Fruit fly (Drosophila melanogaster) whole organism, embryonic: ENCODE data around the gene CG7377.

Source experiments
- Adf1 ChIP-seq: fragments of 200-800 bp; sonication (Bioruptor generic); IDR thresholded peaks from 2 replicates; pipeline ENCODE4 v1.3.6; 2022; ENCODE audit warnings: missing biosample characterization, missing genetic modification characterization
- Bgb ChIP-seq: fragments of 200-800 bp; sonication (Bioruptor generic); IDR thresholded peaks from 2 replicates; pipeline ENCODE4 v1.3.6; 2022; ENCODE audit warnings: missing biosample characterization, missing genetic modification characterization; ENCODE audit not compliant: partially characterized antibody
- Blimp-1 ChIP-seq: fragments of 200-800 bp; sonication (Bioruptor generic); optimal IDR thresholded peaks from 3 replicates; lab custom pipeline; 2018; ENCODE audit warnings: missing biosample characterization, missing genetic modification characterization, mild to moderate bottlenecking, moderate library complexity, missing genetic modification reagents
- CG10462 ChIP-seq: fragments of 200-800 bp; sonication (Bioruptor generic); optimal IDR thresholded peaks from 2 replicates; lab custom pipeline; 2016; ENCODE audit warnings: missing biosample characterization, missing genetic modification characterization
- CG11456 ChIP-seq: fragments of 200-800 bp; sonication (Bioruptor generic); IDR thresholded peaks from 3 replicates; pipeline ENCODE4 v1.3.6; 2022; ENCODE audit warnings: missing biosample characterization, missing genetic modification characterization
- CG12155 ChIP-seq: fragments of 200-800 bp; sonication (Bioruptor generic); optimal IDR thresholded peaks from 3 replicates; lab custom pipeline; 2016; ENCODE audit warnings: missing biosample characterization, missing genetic modification characterization
- CG12769 ChIP-seq: fragments of 200-800 bp; sonication (Bioruptor generic); optimal IDR thresholded peaks from 2 replicates; lab custom pipeline; 2019; ENCODE audit warnings: missing biosample characterization, mild to moderate bottlenecking, missing genetic modification characterization, moderate library complexity
- CG13287 ChIP-seq: fragments of 200-800 bp; sonication (Bioruptor generic); IDR thresholded peaks from 2 replicates; pipeline ENCODE4 v1.3.6; 2022; ENCODE audit warnings: missing biosample characterization, missing genetic modification characterization; ENCODE audit not compliant: partially characterized antibody
- CG18619 ChIP-seq: fragments of 200-800 bp; sonication (Bioruptor generic); optimal IDR thresholded peaks from 3 replicates; lab custom pipeline; 2017; ENCODE audit warnings: missing biosample characterization, mild to moderate bottlenecking, missing genetic modification characterization
- CG32532 ChIP-seq: fragments of 200-800 bp; sonication (Bioruptor generic); IDR thresholded peaks from 2 replicates; pipeline ENCODE4 v1.3.6; 2022; ENCODE audit warnings: missing biosample characterization, missing genetic modification characterization
- CG34224 ChIP-seq: fragments of 200-800 bp; sonication (Bioruptor generic); IDR thresholded peaks from 3 replicates; pipeline ENCODE4 v1.3.6; 2022; ENCODE audit warnings: missing biosample characterization, missing genetic modification characterization; ENCODE audit not compliant: partially characterized antibody
- CG4282 ChIP-seq: fragments of 200-800 bp; sonication (Bioruptor generic); optimal IDR thresholded peaks from 2 replicates; lab custom pipeline; 2016; ENCODE audit warnings: missing biosample characterization, missing genetic modification characterization
- CG43689 ChIP-seq: fragments of 200-800 bp; sonication (Bioruptor generic); IDR thresholded peaks from 2 replicates; pipeline ENCODE4 v1.3.6; 2022; ENCODE audit warnings: missing biosample characterization, missing genetic modification characterization
- CG6175 ChIP-seq: fragments of 200-800 bp; sonication (Bioruptor generic); IDR thresholded peaks from 3 replicates; pipeline ENCODE4 v1.3.6; 2022; ENCODE audit warnings: missing biosample characterization, missing genetic modification characterization
- CG6791 ChIP-seq: fragments of 200-800 bp; sonication (Bioruptor generic); IDR thresholded peaks from 3 replicates; pipeline ENCODE4 v1.3.6; 2022; ENCODE audit warnings: missing biosample characterization, missing genetic modification characterization; ENCODE audit not compliant: partially characterized antibody
- CG6813 ChIP-seq: fragments of 200-800 bp; sonication (Bioruptor generic); optimal IDR thresholded peaks from 2 replicates; lab custom pipeline; 2017; ENCODE audit warnings: missing biosample characterization, missing genetic modification characterization, mild to moderate bottlenecking, moderate library complexity, missing genetic modification reagents
- CG7987 ChIP-seq: fragments of 200-800 bp; sonication (Bioruptor generic); optimal IDR thresholded peaks from 2 replicates; lab custom pipeline; 2018; ENCODE audit warnings: missing biosample characterization, mild to moderate bottlenecking, missing genetic modification characterization, moderate library complexity
- CG8478 ChIP-seq: fragments of >200 bp; optimal IDR thresholded peaks from 2 replicates; lab custom pipeline; 2018
- CG9215 ChIP-seq: fragments of 200-800 bp; sonication (Bioruptor generic); IDR thresholded peaks from 2 replicates; pipeline ENCODE4 v1.3.6; 2022; ENCODE audit warnings: missing biosample characterization, missing genetic modification characterization
- Chrac-16 ChIP-seq: fragments of 200-800 bp; sonication (Bioruptor generic); optimal IDR thresholded peaks from 3 replicates; lab custom pipeline; 2016; ENCODE audit warnings: missing biosample characterization, missing genetic modification characterization
- D ChIP-seq, 2 experiments: fragments of 200-800 bp in 1 of 2; fragments of >200 bp in 1 of 2; sonication (Bioruptor generic) in 1 of 2; optimal IDR thresholded peaks; 2 replicates in 1 of 2; 3 replicates in 1 of 2; lab custom pipeline; 2017; ENCODE audit warnings: mild to moderate bottlenecking in 1 of 2, missing biosample characterization in 1 of 2, missing genetic modification characterization in 1 of 2, missing genetic modification reagents in 1 of 2
- Dll ChIP-seq: fragments of 200-800 bp; sonication (Bioruptor generic); IDR thresholded peaks from 4 replicates; pipeline ENCODE4 v1.3.6; 2022; ENCODE audit warnings: missing biosample characterization, missing genetic modification characterization; ENCODE audit not compliant: partially characterized antibody
- Doc3 ChIP-seq: fragments of 200-800 bp; sonication (Bioruptor generic); IDR thresholded peaks from 3 replicates; pipeline ENCODE4 v1.3.6; 2022; ENCODE audit warnings: missing biosample characterization, missing genetic modification characterization; ENCODE audit not compliant: partially characterized antibody
- HLH4C ChIP-seq: fragments of 200-800 bp; sonication (Bioruptor generic); IDR thresholded peaks from 3 replicates; pipeline ENCODE4 v1.3.6; 2022; ENCODE audit warnings: missing biosample characterization, missing genetic modification characterization; ENCODE audit not compliant: partially characterized antibody
- HLH54F ChIP-seq: fragments of 200-800 bp; sonication (Bioruptor generic); optimal IDR thresholded peaks from 3 replicates; lab custom pipeline; 2016; ENCODE audit warnings: missing biosample characterization, missing genetic modification characterization
- HLHmδ ChIP-seq: fragments of 200-800 bp; sonication (Bioruptor generic); optimal IDR thresholded peaks from 2 replicates; lab custom pipeline; 2018; ENCODE audit warnings: missing biosample characterization, mild to moderate bottlenecking, missing genetic modification characterization, moderate library complexity
- Hand ChIP-seq: fragments of 200-800 bp; sonication (Bioruptor generic); optimal IDR thresholded peaks from 2 replicates; lab custom pipeline; 2017; ENCODE audit warnings: mild to moderate bottlenecking, missing biosample characterization, missing genetic modification reagents, missing genetic modification characterization
- Hmx ChIP-seq: fragments of 200-800 bp; sonication (Bioruptor generic); optimal IDR thresholded peaks from 2 replicates; lab custom pipeline; 2016; ENCODE audit warnings: missing biosample characterization, missing genetic modification characterization
- Med ChIP-seq: fragments of 200-800 bp; sonication (Bioruptor generic); peaks from one replicate; lab custom pipeline; 2016; ENCODE audit warnings: missing biosample characterization, missing genetic modification characterization, mild to moderate bottlenecking, inconsistent platforms, moderate library complexity
- Oli ChIP-seq: fragments of 200-800 bp; sonication (Bioruptor generic); optimal IDR thresholded peaks from 2 replicates; lab custom pipeline; 2018; ENCODE audit warnings: missing biosample characterization, mild to moderate bottlenecking, missing genetic modification characterization, moderate library complexity
- Stat92E ChIP-seq, 3 experiments: fragments of >200 bp in 2 of 3; fragments of 200-800 bp in 1 of 3; sonication (Bioruptor generic) in 1 of 3; optimal IDR thresholded peaks; 2 replicates each; lab custom pipeline; 2017 to 2019; ENCODE audit warnings: missing biosample characterization in 3 of 3, missing genetic modification characterization in 3 of 3, mild to moderate bottlenecking in 1 of 3, moderate library complexity in 1 of 3
- Trl ChIP-seq, 3 experiments: fragments of >200 bp in 2 of 3; fragments of 200-800 bp in 1 of 3; sonication (Bioruptor generic) in 1 of 3; optimal IDR thresholded peaks; 2 replicates in 1 of 3; 3 replicates in 2 of 3; lab custom pipeline; 2016 to 2017; ENCODE audit warnings: missing biosample characterization in 1 of 3, missing genetic modification characterization in 1 of 3
- Xrp1 ChIP-seq: fragments of 200-800 bp; sonication (Bioruptor generic); IDR thresholded peaks from 2 replicates; pipeline ENCODE4 v1.3.6; 2022; ENCODE audit warnings: missing biosample characterization, missing genetic modification characterization
- cg ChIP-seq: fragments of 200-800 bp; sonication (Bioruptor generic); optimal IDR thresholded peaks from 3 replicates; lab custom pipeline; 2019; ENCODE audit warnings: missing biosample characterization, mild to moderate bottlenecking, missing genetic modification characterization, moderate library complexity
- chif ChIP-seq, 2 experiments: fragments of 200-800 bp; sonication (Bioruptor generic); optimal IDR thresholded peaks; 3 replicates each; lab custom pipeline; 2016; ENCODE audit warnings: missing biosample characterization in 2 of 2, missing genetic modification characterization in 2 of 2
- crol ChIP-seq: fragments of 200-800 bp; sonication (Bioruptor generic); IDR thresholded peaks from 2 replicates; pipeline ENCODE4 v1.3.6; 2022; ENCODE audit warnings: missing biosample characterization, missing genetic modification characterization
- dimm ChIP-seq: fragments of 200-800 bp; sonication (Bioruptor generic); IDR thresholded peaks from 2 replicates; pipeline ENCODE4 v1.3.6; 2022; ENCODE audit warnings: missing biosample characterization, missing genetic modification characterization
- ftz-f1 ChIP-seq: fragments of 200-800 bp; sonication (Bioruptor generic); optimal IDR thresholded peaks from 2 replicates; lab custom pipeline; 2016; ENCODE audit warnings: missing biosample characterization, missing genetic modification characterization
- gt ChIP-seq: fragments of 200-800 bp; sonication (Bioruptor generic); IDR thresholded peaks from 2 replicates; pipeline ENCODE4 v1.3.6; 2022; ENCODE audit warnings: missing biosample characterization, missing genetic modification characterization
- hkb ChIP-seq, 2 experiments: fragments of 200-800 bp in 1 of 2; fragments of >200 bp in 1 of 2; sonication (Bioruptor generic) in 1 of 2; IDR thresholded peaks in 1 of 2; optimal IDR thresholded peaks in 1 of 2; 2 replicates each; pipeline versions ENCODE4 v1.3.6 to Lab custom; 2017 to 2022; ENCODE audit warnings: missing biosample characterization in 1 of 2, missing genetic modification characterization in 1 of 2
- mam ChIP-seq: fragments of 200-800 bp; sonication (Bioruptor generic); optimal IDR thresholded peaks from 3 replicates; lab custom pipeline; 2016; ENCODE audit warnings: missing biosample characterization, missing genetic modification characterization
- nmo ChIP-seq: fragments of 200-800 bp; sonication (Bioruptor generic); optimal IDR thresholded peaks from 2 replicates; lab custom pipeline; 2018; ENCODE audit warnings: missing biosample characterization, mild to moderate bottlenecking, missing genetic modification characterization, moderate library complexity
- odd ChIP-seq: fragments of 200-800 bp; sonication (Bioruptor generic); optimal IDR thresholded peaks from 2 replicates; lab custom pipeline; 2017; ENCODE audit warnings: missing biosample characterization, mild to moderate bottlenecking, missing genetic modification characterization
- sna ChIP-seq: fragments of 200-800 bp; sonication (Bioruptor generic); IDR thresholded peaks from 2 replicates; pipeline ENCODE4 v1.3.6; 2022; ENCODE audit warnings: missing biosample characterization, missing genetic modification characterization; ENCODE audit not compliant: partially characterized antibody
- wor ChIP-seq: fragments of 200-800 bp; sonication (Bioruptor generic); IDR thresholded peaks from 2 replicates; pipeline ENCODE4 v1.3.6; 2022; ENCODE audit warnings: missing biosample characterization, missing genetic modification characterization
- z ChIP-seq: fragments of 200-800 bp; sonication (Bioruptor generic); IDR thresholded peaks from 3 replicates; pipeline ENCODE4 v1.3.6; 2022; ENCODE audit warnings: missing biosample characterization, missing genetic modification characterization

The CG7377 gene

DNA sequence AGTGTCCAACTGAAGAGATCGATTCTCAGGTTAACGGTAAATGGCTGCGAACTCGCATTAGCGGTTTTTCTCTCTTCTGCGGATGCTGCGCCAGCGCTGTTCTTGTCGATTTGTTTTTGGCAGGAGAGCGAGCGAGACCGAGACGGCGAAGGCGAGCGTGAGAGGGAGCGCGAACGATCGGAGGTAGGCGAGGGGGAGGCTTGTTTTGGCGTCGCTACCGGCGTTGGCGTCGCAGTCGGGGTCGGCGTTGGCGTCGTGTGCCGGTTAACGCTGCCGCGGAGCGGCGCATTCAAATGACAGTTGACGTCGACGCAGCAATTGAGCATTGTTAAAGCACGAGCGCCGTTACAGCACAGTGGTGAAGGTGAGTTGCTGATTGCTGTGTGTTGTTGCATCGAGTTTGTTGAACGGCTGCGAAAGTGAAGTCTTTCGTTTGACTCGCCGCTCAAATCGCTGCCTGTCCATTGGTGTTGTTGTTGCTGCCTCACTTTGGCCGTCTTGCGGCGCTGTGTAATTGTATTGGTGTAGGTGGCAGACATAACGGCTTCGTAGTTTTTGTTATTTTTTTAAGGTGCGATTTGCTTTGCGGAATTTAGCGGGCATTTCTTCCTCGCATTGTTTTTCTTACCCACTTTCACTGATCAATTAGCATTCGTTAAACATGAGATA, 2.6 kb upstream of the CG7377 start (continued):
- 0 out of 2 replicates have a peak, but pooled peaks have one; percentile 16 for TF ChIP-seq dimm
- TF ChIP-seq Oli, result no peak
- TF ChIP-seq CG12769, result peak; percentile 12
- TF ChIP-seq Trl (optimal IDR thresholded peaks at IDR 0.05; lab: Kevin White, UChicago), result peak; percentile 39 to 55
- no peak for TF ChIP-seq Trl (GFP tag; optimal IDR thresholded peaks at IDR 0.05; lab: Kevin White, UChicago)
- TF ChIP-seq CG11456, result 0 out of 3 replicates have a peak, but pooled peaks have one; percentile 56
- TF ChIP-seq CG9215, result 0 out of 2 replicates have a peak, but pooled peaks have one; percentile 4
- TF ChIP-seq CG6813 (GFP tag; lab: Kevin White, UChicago), result peak; percentile 20
- TF ChIP-seq HLH54F (GFP tag; lab: Kevin White, UChicago), result no peak
- peak; percentile 78 for TF ChIP-seq Med
- no peak for TF ChIP-seq wor
- TF ChIP-seq CG8478 (lab: Kevin White, UChicago), result peak; percentile 75
- TF ChIP-seq CG43689 (GFP tag; lab: Robert Waterston, UW), result no peak
- 0 out of 2 replicates have a peak, but pooled peaks have one; percentile 39 for TF ChIP-seq sna (GFP tag; lab: Robert Waterston, UW)
- peak; percentile 28; the same call in 1 of the 2 replicates for TF ChIP-seq CG32532
- peak; percentile 18 for TF ChIP-seq cg
- peak; percentile 15 for TF ChIP-seq odd (GFP tag; lab: Kevin White, UChicago)
- TF ChIP-seq CG6175 (GFP tag; lab: Robert Waterston, UW), result 0 out of 3 replicates have a peak, but pooled peaks have one; percentile 34
- 0 out of 3 replicates have a peak, but pooled peaks have one; percentile 20 for TF ChIP-seq CG34224
- TF ChIP-seq HLHmδ, result peak; percentile 26
- TF ChIP-seq CG7987 (GFP tag; lab: Kevin White, UChicago), result no peak
- peak; percentile 83 for TF ChIP-seq Blimp-1 (GFP tag; lab: Kevin White, UChicago)
- TF ChIP-seq gt (GFP tag; lab: Robert Waterston, UW), result no peak
- TF ChIP-seq CG10462 (GFP tag; lab: Kevin White, UChicago), result peak; percentile 56
- no peak for TF ChIP-seq CG12155 (GFP tag; lab: Kevin White, UChicago)
- TF ChIP-seq CG4282 (GFP tag; lab: Kevin White, UChicago), result no peak
- peak; percentile 44; the same call in 1 of the 2 replicates for TF ChIP-seq CG13287
- peak; percentile 63; the same call in 1 of the 3 replicates for TF ChIP-seq CG6791 (GFP tag; lab: Robert Waterston, UW)
- 0 out of 3 replicates have a peak, but pooled peaks have one; percentile 45 for TF ChIP-seq Doc3 (GFP tag; lab: Robert Waterston, UW)
- TF ChIP-seq Adf1 (GFP tag; lab: Robert Waterston, UW), result peak; percentile 99
- TF ChIP-seq z (GFP tag; lab: Robert Waterston, UW), result peak; percentile 42; the same call in 1 of the 3 replicates
- TF ChIP-seq Hand (GFP tag; lab: Kevin White, UChicago), result no peak
- peak; percentile 99 for TF ChIP-seq crol (GFP tag; lab: Robert Waterston, UW)
- TF ChIP-seq HLH4C (GFP tag; lab: Robert Waterston, UW), result peak; percentile 55; the same call in 2 of the 3 replicates
- TF ChIP-seq ftz-f1, result peak; percentile 84
- TF ChIP-seq Xrp1 (GFP tag; lab: Robert Waterston, UW), result no peak
- peak; percentile 68 for TF ChIP-seq D (optimal IDR thresholded peaks at IDR 0.05; lab: Kevin White, UChicago)
- TF ChIP-seq D (GFP tag; optimal IDR thresholded peaks at IDR 0.05; lab: Kevin White, UChicago), result no peak
- TF ChIP-seq Stat92E (GFP tag; optimal IDR thresholded peaks at IDR 0.05; lab: Kevin White, UChicago), result peak in 1 of 3 experiments; percentile 43
- no peak for TF ChIP-seq mam
- peak in 1 of 2 experiments; percentile 2 for TF ChIP-seq chif (GFP tag; optimal IDR thresholded peaks at IDR 0.05; lab: Kevin White, UChicago)
- peak; percentile 37; the same call in 1 of the 2 replicates for TF ChIP-seq Bgb (GFP tag; lab: Robert Waterston, UW)
- TF ChIP-seq hkb (optimal IDR thresholded peaks at IDR 0.05; lab: Kevin White, UChicago), result no peak
- peak; percentile 16; the same call in 1 of the 2 replicates for TF ChIP-seq hkb (GFP tag; IDR thresholded peaks at IDR 0.05; lab: Robert Waterston, UW)
- peak; percentile 52; the same call in 3 of the 4 replicates for TF ChIP-seq Dll (GFP tag; lab: Robert Waterston, UW)
- TF ChIP-seq Hmx (GFP tag; lab: Kevin White, UChicago), result no peak
- no peak for TF ChIP-seq Chrac-16 (GFP tag; lab: Kevin White, UChicago)
- no peak for TF ChIP-seq CG18619 (GFP tag; lab: Kevin White, UChicago)
- no peak for TF ChIP-seq nmo (GFP tag; lab: Kevin White, UChicago)
